Fruit fly (Drosophila melanogaster): Measurements from ENCODE around the gene AP-1gamma.
A peak's percentile ranks its signal among the peaks of the same experiment; 100 is the strongest.

AP-1gamma gene

DNA sequence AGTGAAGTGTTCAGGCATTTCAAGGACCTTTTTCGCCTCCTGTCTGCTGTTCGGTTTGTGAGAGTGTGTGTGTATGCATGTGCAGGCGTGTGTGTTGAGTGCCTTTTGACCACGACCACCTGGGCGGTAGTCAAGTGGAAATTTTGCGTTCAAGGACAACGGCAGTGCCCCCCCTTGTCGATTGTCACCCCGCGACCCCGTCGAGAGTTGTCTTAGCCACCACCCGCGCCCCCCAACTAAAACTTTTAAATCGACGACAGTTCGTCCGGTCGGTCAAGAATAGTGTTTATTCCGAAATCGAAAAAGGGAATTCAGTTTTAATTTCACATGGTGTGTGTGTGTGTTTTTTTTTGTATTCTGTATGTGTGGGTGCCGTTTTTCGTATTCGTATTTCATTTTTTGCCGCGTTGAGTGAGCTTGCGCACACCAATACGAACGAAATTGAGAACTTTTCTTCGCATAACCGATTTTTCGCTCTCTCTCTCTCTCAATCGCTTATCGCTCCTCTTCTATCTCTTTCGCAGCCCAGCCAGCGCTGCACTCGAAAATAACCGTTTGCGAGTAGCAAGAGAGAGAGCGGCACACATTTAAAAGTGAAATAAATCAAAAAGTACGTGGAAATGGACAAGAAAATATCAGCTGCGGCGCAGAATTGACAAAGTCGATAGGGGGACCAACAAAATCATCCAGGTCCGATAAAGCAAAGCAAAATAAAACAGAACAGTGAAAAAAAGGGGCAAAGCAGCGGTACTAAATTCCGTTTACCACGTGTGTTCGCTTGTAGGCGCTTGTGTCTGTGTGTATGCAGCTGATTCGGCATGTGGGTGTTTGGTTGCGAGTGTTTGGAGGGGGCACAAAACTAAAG lies 55.4 kb downstream of the AP-1gamma start:
- TF ChIP-seq Dll (optimal IDR thresholded peaks at IDR 0.05) (no peak), psq (optimal IDR thresholded peaks at IDR 0.05) (no peak), CG8478 (optimal IDR thresholded peaks at IDR 0.05) (peak; percentile 12), usp (GFP tag; optimal IDR thresholded peaks at IDR 0.05) (no peak)

DNA sequence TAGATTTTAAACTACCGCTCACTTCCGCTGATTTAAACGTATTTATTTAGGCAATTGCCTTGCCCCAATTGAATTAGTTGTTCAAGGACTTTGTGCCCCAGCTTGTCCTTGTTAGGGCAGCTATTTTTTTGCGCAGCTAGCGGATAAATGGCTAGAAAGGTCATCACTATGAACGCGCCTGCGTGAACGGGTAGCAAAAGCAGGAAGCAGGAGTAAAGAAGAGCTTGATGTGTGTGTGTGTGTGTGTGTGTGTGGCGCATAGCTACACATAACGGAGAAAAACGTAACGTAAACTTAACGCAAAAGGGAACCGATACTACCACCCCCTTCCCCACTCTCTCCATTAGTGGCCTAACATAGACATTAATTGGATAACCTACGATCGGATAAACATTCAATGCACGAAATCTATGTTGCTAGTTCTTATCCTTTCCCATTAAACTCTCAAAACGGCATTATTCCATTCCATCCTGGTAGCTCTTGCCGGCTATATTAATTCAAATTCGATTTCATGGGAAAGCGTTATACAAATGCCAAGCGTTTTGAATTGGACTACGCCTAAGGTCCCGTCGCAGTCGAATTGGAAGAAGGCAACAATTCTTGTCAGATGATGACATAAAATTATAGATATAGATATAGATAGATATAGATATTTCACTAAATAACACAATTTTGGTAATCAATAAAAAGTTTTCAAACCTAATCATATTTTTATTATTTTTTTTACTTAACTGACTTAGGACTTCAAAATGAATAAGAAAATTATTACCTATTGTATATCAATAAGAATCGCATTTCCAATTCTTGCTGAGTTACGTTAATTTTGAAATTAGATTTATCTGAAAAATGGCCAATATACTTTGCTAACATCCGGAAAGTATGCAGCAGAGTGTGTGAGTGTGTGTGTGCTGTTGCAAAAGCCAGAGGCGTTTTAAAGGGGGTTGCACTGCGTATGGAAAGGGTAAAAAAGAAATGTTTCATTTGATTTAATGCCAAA lies 56.3 kb downstream of the AP-1gamma start:
- TF ChIP-seq psq (optimal IDR thresholded peaks at IDR 0.05) (no peak), CG8478 (optimal IDR thresholded peaks at IDR 0.05) (no peak), EcR (GFP tag; optimal IDR thresholded peaks at IDR 0.05) (no peak), usp (GFP tag; optimal IDR thresholded peaks at IDR 0.05) (no peak), pan (optimal IDR thresholded peaks at IDR 0.05) (no peak), Dll (optimal IDR thresholded peaks at IDR 0.05) (no peak)

All from whole organism.